Fruit fly (Drosophila melanogaster): Measurements from ENCODE around the gene rdx.
A peak's percentile ranks its signal among the peaks of the same experiment; 100 is the strongest.

rdx gene

DNA sequence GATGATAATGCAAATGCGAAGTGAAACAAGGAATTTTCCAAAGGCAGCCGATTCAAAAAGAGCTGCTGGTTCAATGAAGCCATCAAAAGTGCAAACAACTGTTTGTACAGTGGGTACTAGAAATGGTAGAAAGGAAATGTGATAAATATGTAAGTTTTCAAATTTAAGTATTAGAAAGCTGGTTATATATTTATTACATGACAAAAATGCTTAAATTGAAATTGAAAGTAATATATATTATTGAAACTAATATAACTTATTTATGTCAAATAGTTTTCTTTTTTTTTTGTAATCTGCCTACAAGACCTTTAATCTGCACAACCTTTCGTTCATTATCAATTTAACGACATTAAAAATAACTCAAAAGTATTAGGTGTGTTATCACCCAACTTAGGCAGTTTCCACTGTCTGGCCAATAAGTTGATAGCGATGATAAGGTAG is 16.9 kb upstream of the rdx start (continued):
- peak; percentile 65 for TF ChIP-seq CG2678 (tag; optimal IDR thresholded peaks at IDR 0.05)
- peak; percentile 19 for TF ChIP-seq Oli (tag; optimal IDR thresholded peaks at IDR 0.05)
- no peak for TF ChIP-seq lov (optimal IDR thresholded peaks at IDR 0.05)
- TF ChIP-seq lov (GFP tag; IDR thresholded peaks at IDR 0.05), result no peak
- TF ChIP-seq PHDP (tag; optimal IDR thresholded peaks at IDR 0.05), result peak; percentile 52
- TF ChIP-seq lbe (GFP tag; optimal IDR thresholded peaks at IDR 0.05), result peak; percentile 12
- peak; percentile 27 for TF ChIP-seq Hmr (GFP tag; optimal IDR thresholded peaks at IDR 0.05)
- peak; percentile 4 for TF ChIP-seq az2 (GFP tag; optimal IDR thresholded peaks at IDR 0.05)
- TF ChIP-seq CG18011 (GFP tag; optimal IDR thresholded peaks at IDR 0.05), result no peak
- no peak for TF ChIP-seq CG15696 (tag; optimal IDR thresholded peaks at IDR 0.05)
- peak; percentile 16 for TF ChIP-seq CG8924 (tag; optimal IDR thresholded peaks at IDR 0.05)
- TF ChIP-seq CG16815 (GFP tag; optimal IDR thresholded peaks at IDR 0.05), result no peak
- no peak for TF ChIP-seq ttk (GFP tag; IDR thresholded peaks at IDR 0.05)
- TF ChIP-seq Sox102F (GFP tag; optimal IDR thresholded peaks at IDR 0.05), result peak; percentile 10
- TF ChIP-seq CG7839 (tag; optimal IDR thresholded peaks at IDR 0.05), result peak; percentile 43
- TF ChIP-seq CG12659 (GFP tag; optimal IDR thresholded peaks at IDR 0.05), result peak; percentile 36
- TF ChIP-seq ATbp (GFP tag; optimal IDR thresholded peaks at IDR 0.05), result no peak
- TF ChIP-seq unpg (GFP tag; optimal IDR thresholded peaks at IDR 0.05), result peak; percentile 10
- TF ChIP-seq nmo (GFP tag; optimal IDR thresholded peaks at IDR 0.05), result peak; percentile 22
- TF ChIP-seq Med (GFP tag), result no peak
- peak; percentile 21 for TF ChIP-seq Fer3 (tag; optimal IDR thresholded peaks at IDR 0.05)
- peak; percentile 11 for TF ChIP-seq CG7556 (GFP tag; optimal IDR thresholded peaks at IDR 0.05)
- TF ChIP-seq Hr51 (GFP tag; optimal IDR thresholded peaks at IDR 0.05), result peak in 1 of 2 experiments; percentile 56
- peak; percentile 2 for TF ChIP-seq fd3F (GFP tag; optimal IDR thresholded peaks at IDR 0.05)
- TF ChIP-seq CG12155 (GFP tag; optimal IDR thresholded peaks at IDR 0.05), result peak; percentile 9
- TF ChIP-seq sug (tag; optimal IDR thresholded peaks at IDR 0.05), result peak; percentile 46
- peak; percentile 59 for TF ChIP-seq gem (tag; optimal IDR thresholded peaks at IDR 0.05)
- no peak for TF ChIP-seq Hmx (GFP tag; optimal IDR thresholded peaks at IDR 0.05)
- TF ChIP-seq CG2712 (tag; optimal IDR thresholded peaks at IDR 0.05), result peak; percentile 19
- TF ChIP-seq CG8478 (optimal IDR thresholded peaks at IDR 0.05), result no peak
- TF ChIP-seq CG12391 (tag; optimal IDR thresholded peaks at IDR 0.05), result peak; percentile 20
- TF ChIP-seq Mad (GFP tag; optimal IDR thresholded peaks at IDR 0.05), result no peak
- TF ChIP-seq Meics (GFP tag; optimal IDR thresholded peaks at IDR 0.05), result peak; percentile 35
- TF ChIP-seq CG30431 (GFP tag; optimal IDR thresholded peaks at IDR 0.05), result no peak
- TF ChIP-seq CG2120 (GFP tag; optimal IDR thresholded peaks at IDR 0.05), result peak; percentile 20
- TF ChIP-seq CG18476 (GFP tag; optimal IDR thresholded peaks at IDR 0.05), result no peak
- peak; percentile 12 for TF ChIP-seq BtbVII (GFP tag; optimal IDR thresholded peaks at IDR 0.05)
- no peak for TF ChIP-seq croc (GFP tag; conservative IDR thresholded peaks at IDR 0.05)
- TF ChIP-seq CG18262 (tag; optimal IDR thresholded peaks at IDR 0.05), result peak; percentile 5
- TF ChIP-seq sd (tag; optimal IDR thresholded peaks at IDR 0.05), result peak; percentile 16
- peak; percentile 38; the same call in 1 of the 2 replicates for TF ChIP-seq slbo (GFP tag; IDR thresholded peaks at IDR 0.05)
- TF ChIP-seq Hand (GFP tag; optimal IDR thresholded peaks at IDR 0.05), result peak; percentile 2
- peak; percentile 44 for TF ChIP-seq CoRest (tag; optimal IDR thresholded peaks at IDR 0.05)
- TF ChIP-seq crol (GFP tag; IDR thresholded peaks at IDR 0.05), result no peak
- TF ChIP-seq her (GFP tag; optimal IDR thresholded peaks at IDR 0.05), result no peak
- TF ChIP-seq lab (GFP tag; optimal IDR thresholded peaks at IDR 0.05), result peak; percentile 39
- TF ChIP-seq GATAe (GFP tag; conservative IDR thresholded peaks at IDR 0.05), result 0 out of 2 replicates have a peak, but pooled peaks have one; percentile 25
- TF ChIP-seq Fer2 (tag; optimal IDR thresholded peaks at IDR 0.05), result peak; percentile 2
- TF ChIP-seq NC2β (GFP tag; optimal IDR thresholded peaks at IDR 0.05), result no peak
- TF ChIP-seq jumu (GFP tag; optimal IDR thresholded peaks at IDR 0.05), result no peak

All from whole organism, embryonic.